Worm (Caenorhabditis elegans) whole organism, L3 larva: ENCODE data around the gene uev-2.

Source experiments
- R02D3.7 ChIP-seq: fragments of 150-350 bp; optimal IDR thresholded peaks from 2 replicates; lab custom pipeline; 2014; ENCODE audit warnings: missing biosample characterization, missing genetic modification characterization
- aly-2 ChIP-seq: fragments of 150-350 bp; optimal IDR thresholded peaks from 2 replicates; lab custom pipeline; 2014; ENCODE audit warnings: missing biosample characterization, missing genetic modification characterization
- ama-1 ChIP-seq: fragments of 150-350 bp; optimal IDR thresholded peaks from 2 replicates; lab custom pipeline; 2018
- ceh-28 ChIP-seq: fragments of 150-350 bp; optimal IDR thresholded peaks from 2 replicates; lab custom pipeline; 2014; ENCODE audit warnings: missing biosample characterization, missing genetic modification reagents, missing genetic modification characterization
- ceh-9 ChIP-seq: sonication (generic microtip); optimal IDR thresholded peaks from 2 replicates; lab custom pipeline; 2018; ENCODE audit warnings: missing biosample characterization, missing genetic modification characterization
- egl-27 ChIP-seq: sonication (generic microtip); optimal IDR thresholded peaks from 4 replicates; lab custom pipeline; 2017; ENCODE audit warnings: missing biosample characterization, missing genetic modification reagents, missing genetic modification characterization
- egl-5 ChIP-seq: fragments of 150-350 bp; optimal IDR thresholded peaks from 2 replicates; lab custom pipeline; 2017; ENCODE audit warnings: missing biosample characterization, missing genetic modification reagents, missing genetic modification characterization, inconsistent platforms
- elt-2 ChIP-seq: sonication (generic microtip); optimal IDR thresholded peaks from 2 replicates; lab custom pipeline; 2016; ENCODE audit warnings: missing genetic modification reagents, mild to moderate bottlenecking, missing genetic modification characterization, missing compliant biosample characterization
- elt-3 ChIP-seq, 3 experiments: fragments of 150-350 bp in 1 of 3; sonication (generic microtip) in 2 of 3; optimal IDR thresholded peaks; 2 replicates in 2 of 3; 4 replicates in 1 of 3; lab custom pipeline; 2014 to 2017; ENCODE audit warnings: missing biosample characterization in 3 of 3, missing genetic modification characterization in 3 of 3
- eor-1 ChIP-seq, 2 experiments: fragments of 150-350 bp; optimal IDR thresholded peaks; 2 replicates each; lab custom pipeline; 2014 to 2018; ENCODE audit warnings: missing biosample characterization in 2 of 2, missing genetic modification characterization in 2 of 2
- fkh-10 ChIP-seq: sonication (generic microtip); optimal IDR thresholded peaks from 2 replicates; lab custom pipeline; 2017; ENCODE audit warnings: missing biosample characterization, missing genetic modification reagents, missing genetic modification characterization
- fkh-2 ChIP-seq: fragments of 150-350 bp; optimal IDR thresholded peaks from 2 replicates; lab custom pipeline; 2014; ENCODE audit warnings: missing biosample characterization, missing genetic modification reagents, missing genetic modification characterization
- fos-1 ChIP-seq: fragments of 150-350 bp; optimal IDR thresholded peaks from 2 replicates; lab custom pipeline; 2014; ENCODE audit warnings: missing biosample characterization, missing genetic modification characterization
- hmg-11 ChIP-seq: sonication (generic microtip); optimal IDR thresholded peaks from 2 replicates; lab custom pipeline; 2016; ENCODE audit warnings: missing genetic modification characterization, missing compliant biosample characterization
- jun-1 ChIP-seq: fragments of 150-350 bp; optimal IDR thresholded peaks from 2 replicates; lab custom pipeline; 2014; ENCODE audit warnings: missing biosample characterization, missing genetic modification reagents, missing genetic modification characterization
- lin-15B ChIP-seq: fragments of 150-350 bp; optimal IDR thresholded peaks from 2 replicates; lab custom pipeline; 2014; ENCODE audit warnings: missing biosample characterization, missing genetic modification characterization
- lin-39 ChIP-seq: fragments of 150-350 bp; optimal IDR thresholded peaks from 2 replicates; lab custom pipeline; 2018; ENCODE audit warnings: missing biosample characterization, missing genetic modification reagents, missing genetic modification characterization
- lsy-12 ChIP-seq: sonication (generic microtip); optimal IDR thresholded peaks from 2 replicates; lab custom pipeline; 2016; ENCODE audit warnings: mild to moderate bottlenecking, missing genetic modification characterization, missing compliant biosample characterization
- mml-1 ChIP-seq: fragments of 150-350 bp; sonication (generic microtip); optimal IDR thresholded peaks from 3 replicates; lab custom pipeline; 2014; ENCODE audit warnings: missing biosample characterization, missing genetic modification characterization
- nfya-1 ChIP-seq: sonication (generic microtip); optimal IDR thresholded peaks from 2 replicates; lab custom pipeline; 2017; ENCODE audit warnings: missing genetic modification characterization, mild to moderate bottlenecking, missing compliant biosample characterization, antibody characterized with exemption, moderate library complexity; ENCODE audit not compliant: insufficient read depth
- nhr-12 ChIP-seq: fragments of 150-350 bp; optimal IDR thresholded peaks from 2 replicates; lab custom pipeline; 2014; ENCODE audit warnings: missing biosample characterization, missing genetic modification characterization
- nhr-23 ChIP-seq: fragments of 150-350 bp; optimal IDR thresholded peaks from 2 replicates; lab custom pipeline; 2014; ENCODE audit warnings: missing biosample characterization, missing genetic modification reagents, missing genetic modification characterization
- nhr-25 ChIP-seq: sonication (generic microtip); optimal IDR thresholded peaks from 2 replicates; lab custom pipeline; 2017; ENCODE audit warnings: missing biosample characterization, missing genetic modification characterization
- nhr-43 ChIP-seq: sonication (generic microtip); optimal IDR thresholded peaks from 2 replicates; lab custom pipeline; 2016; ENCODE audit warnings: mild to moderate bottlenecking, missing genetic modification characterization, missing compliant biosample characterization; ENCODE audit not compliant: poor library complexity, severe bottlenecking
- nhr-67 ChIP-seq: fragments of 150-350 bp; optimal IDR thresholded peaks from 2 replicates; lab custom pipeline; 2014; ENCODE audit warnings: missing biosample characterization, missing genetic modification characterization
- nhr-76 ChIP-seq: fragments of 150-350 bp; sonication (generic microtip); optimal IDR thresholded peaks from 5 replicates; lab custom pipeline; 2014; ENCODE audit warnings: missing biosample characterization, missing genetic modification characterization
- nhr-77 ChIP-seq: fragments of 150-350 bp; optimal IDR thresholded peaks from 2 replicates; lab custom pipeline; 2014; ENCODE audit warnings: missing biosample characterization, missing genetic modification characterization
- pqm-1 ChIP-seq: fragments of 150-350 bp; optimal IDR thresholded peaks from 2 replicates; lab custom pipeline; 2017; ENCODE audit warnings: missing biosample characterization, missing genetic modification characterization, inconsistent platforms
- skn-1 ChIP-seq: fragments of 150-350 bp; optimal IDR thresholded peaks from 2 replicates; lab custom pipeline; 2014; ENCODE audit warnings: missing biosample characterization, missing genetic modification characterization
- snpc-4 ChIP-seq: fragments of 150-350 bp; optimal IDR thresholded peaks from 2 replicates; lab custom pipeline; 2014; ENCODE audit warnings: missing biosample characterization, missing genetic modification characterization
- tbx-2 ChIP-seq: sonication (generic microtip); optimal IDR thresholded peaks from 2 replicates; lab custom pipeline; 2016; ENCODE audit warnings: mild to moderate bottlenecking, missing genetic modification characterization, missing compliant biosample characterization
- unc-39 ChIP-seq: sonication (generic microtip); optimal IDR thresholded peaks from 4 replicates; lab custom pipeline; 2017; ENCODE audit warnings: missing biosample characterization, missing genetic modification characterization
- zag-1 ChIP-seq: fragments of 150-350 bp; optimal IDR thresholded peaks from 2 replicates; lab custom pipeline; 2014; ENCODE audit warnings: missing biosample characterization, missing genetic modification characterization
- ztf-11 ChIP-seq: fragments of 150-350 bp; optimal IDR thresholded peaks from 2 replicates; lab custom pipeline; 2014; ENCODE audit warnings: missing biosample characterization, missing genetic modification characterization

Gene uev-2

DNA sequence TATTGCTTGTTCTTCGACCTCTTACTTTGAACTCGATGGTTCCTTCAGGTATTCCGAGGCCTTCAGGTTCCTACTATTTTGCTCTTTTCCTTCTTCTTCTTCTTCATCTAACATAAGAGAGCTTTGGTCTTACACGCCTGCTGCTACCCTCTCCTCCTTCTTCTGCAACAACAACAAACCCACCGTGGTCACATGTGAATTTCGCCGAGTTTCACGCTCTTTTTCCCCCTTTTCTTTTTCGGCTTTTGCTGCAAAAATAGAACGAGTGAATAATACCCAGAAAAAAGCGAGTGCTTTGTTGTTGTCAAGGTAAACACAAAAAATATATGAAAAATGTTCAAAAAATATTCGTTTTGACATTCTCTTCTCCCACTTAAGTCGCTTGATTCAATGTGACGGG lies 40.5 kb downstream of the uev-2 start:
- TF ChIP-seq ztf-11 (tag; lab: Kevin White, UChicago) (no peak), fkh-10 (GFP tag; lab: Kevin White, UChicago) (peak; percentile 26), nhr-77 (no peak), skn-1 (no peak), lsy-12 (no peak), aly-2 (tag; lab: Kevin White, UChicago) (no peak), egl-27 (tag; lab: Kevin White, UChicago) (no peak), pqm-1 (tag; lab: Kevin White, UChicago) (no peak), ceh-28 (tag; lab: Kevin White, UChicago) (no peak), hmg-11 (tag; lab: Kevin White, UChicago) (no peak), zag-1 (no peak), nhr-67 (no peak), nhr-25 (no peak), nfya-1 (tag; lab: Kevin White, UChicago) (peak; percentile 21), elt-3 (tag; optimal IDR thresholded peaks at IDR 0.05; lab: Kevin White, UChicago) (no peak), fkh-2 (tag; lab: Kevin White, UChicago) (no peak), fos-1 (tag; lab: Kevin White, UChicago) (no peak)
- TF ChIP-seq, all 47 proteins: peak for 2

DNA sequence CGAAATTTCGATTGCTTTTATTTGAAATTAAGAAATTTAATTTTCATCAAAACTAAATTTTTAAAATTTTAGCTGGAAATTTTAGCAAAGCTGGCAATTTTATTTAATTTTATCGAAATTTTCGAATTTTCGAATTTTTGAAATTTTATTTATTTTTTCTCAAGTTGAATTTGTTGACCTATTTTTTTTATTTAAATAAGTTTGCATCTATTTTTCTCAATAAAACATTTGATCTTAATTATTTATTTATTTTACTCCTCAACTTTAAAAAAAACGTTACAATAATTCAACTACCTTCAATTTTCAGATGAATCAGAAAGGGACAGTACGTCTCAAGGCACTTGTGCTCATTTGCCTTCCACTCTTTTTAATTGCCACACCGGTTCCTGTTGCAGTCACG lies 41.9 kb downstream of the uev-2 start, which contains the start of gene daf-4:
TSS of gene daf-4 (plus strand) at position 301 of the 400 bp plus-strand sequence.
- TF ChIP-seq nhr-76 (tag; lab: Kevin White, UChicago): no peak
- no peak for TF ChIP-seq R02D3.7 (tag; lab: Kevin White, UChicago)
- no peak for TF ChIP-seq tbx-2 (tag; lab: Kevin White, UChicago)
- TF ChIP-seq skn-1: no peak
- no peak for TF ChIP-seq fkh-10 (GFP tag; lab: Kevin White, UChicago)
- no peak for TF ChIP-seq pqm-1 (tag; lab: Kevin White, UChicago)
- no peak for TF ChIP-seq zag-1
- TF ChIP-seq ceh-9: no peak
- TF ChIP-seq egl-27 (tag; lab: Kevin White, UChicago): no peak
- no peak for TF ChIP-seq nhr-12 (tag; lab: Kevin White, UChicago)
- no peak for TF ChIP-seq ama-1 (lab: Kevin White, UChicago)
- no peak for TF ChIP-seq fos-1 (tag; lab: Kevin White, UChicago)
- TF ChIP-seq lin-15B (tag; lab: Kevin White, UChicago): no peak
- no peak for TF ChIP-seq jun-1 (tag; lab: Kevin White, UChicago)

DNA sequence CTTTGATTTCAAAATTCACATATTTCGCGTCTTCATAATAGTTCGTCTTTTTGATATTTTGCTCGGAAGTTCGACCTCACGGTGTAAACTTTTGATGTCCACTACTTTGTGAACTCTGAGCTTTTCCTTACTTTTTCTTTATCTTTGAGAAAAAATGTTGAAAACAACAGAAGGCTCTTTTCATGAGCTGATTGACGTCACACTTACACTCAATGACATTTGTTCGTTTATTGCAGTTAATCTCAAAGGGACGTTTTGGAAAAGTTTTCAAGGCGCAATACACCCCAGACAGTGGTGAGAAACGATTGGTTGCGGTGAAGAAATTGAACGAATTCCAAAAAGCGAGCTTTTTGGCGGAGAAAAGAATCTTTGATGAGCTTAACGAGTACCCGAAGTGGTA lies 46.3 kb downstream of the uev-2 start:
- TF ChIP-seq egl-5 (tag; lab: Kevin White, UChicago): no peak
- no peak for TF ChIP-seq mml-1 (tag; lab: Kevin White, UChicago)
- TF ChIP-seq eor-1 (tag; optimal IDR thresholded peaks at IDR 0.05; lab: Kevin White, UChicago): no peak
- TF ChIP-seq elt-2 (tag; lab: Kevin White, UChicago): no peak
- no peak for TF ChIP-seq nfya-1 (tag; lab: Kevin White, UChicago)
- TF ChIP-seq nhr-23: no peak
- no peak for TF ChIP-seq unc-39
- no peak for TF ChIP-seq nhr-76 (tag; lab: Kevin White, UChicago)

DNA sequence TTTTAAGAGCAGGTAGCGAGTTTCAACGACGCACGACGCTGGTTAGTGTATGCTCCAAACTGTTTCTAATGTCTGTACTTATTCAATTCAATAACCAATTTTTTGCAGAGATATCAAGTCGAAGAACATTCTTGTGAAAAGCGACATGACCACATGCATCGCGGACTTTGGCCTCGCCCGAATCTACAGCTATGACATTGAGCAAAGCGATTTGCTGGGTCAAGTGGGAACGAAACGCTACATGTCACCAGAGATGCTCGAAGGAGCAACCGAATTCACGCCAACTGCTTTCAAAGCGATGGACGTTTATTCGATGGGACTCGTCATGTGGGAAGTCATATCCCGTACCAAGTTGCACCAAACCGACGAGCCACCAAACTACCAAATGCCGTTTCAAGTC lies 47.4 kb downstream of the uev-2 start:
- no peak for TF ChIP-seq fkh-2 (tag; lab: Kevin White, UChicago)
- TF ChIP-seq lin-39: peak; percentile 23

DNA sequence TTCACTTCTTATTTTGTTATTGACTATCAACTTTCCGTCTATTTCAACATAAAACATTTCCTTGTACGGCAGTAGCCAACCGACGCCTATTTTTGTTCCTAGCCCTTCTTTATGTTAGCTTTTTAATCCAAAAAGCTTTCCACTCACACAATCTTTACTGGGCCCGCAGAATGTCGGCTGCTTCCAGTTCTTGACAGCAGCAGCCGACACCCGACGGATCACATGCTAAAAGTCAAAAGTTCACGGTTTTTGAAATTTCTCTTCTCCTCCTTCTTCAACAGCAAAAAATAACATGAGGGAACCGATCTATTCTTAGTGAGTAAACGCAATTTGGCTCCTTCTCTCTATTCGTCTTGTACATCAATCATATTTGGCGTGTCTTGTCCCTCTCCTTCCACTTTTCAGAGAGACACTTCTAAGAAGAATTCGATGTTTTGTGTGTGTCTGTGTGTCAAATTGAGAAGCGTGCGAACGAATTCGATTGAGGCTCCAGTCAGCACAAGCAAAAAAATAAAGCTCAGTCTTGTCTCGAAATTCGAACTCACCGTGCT lies 49.6 kb downstream of the uev-2 start:
- peak; percentile 41 for TF ChIP-seq lin-39
- TF ChIP-seq nfya-1 (tag; lab: Kevin White, UChicago): peak; percentile 35
- peak; percentile 94 for TF ChIP-seq snpc-4 (tag; lab: Kevin White, UChicago)
- peak; percentile 54 for TF ChIP-seq fkh-10 (GFP tag; lab: Kevin White, UChicago)
- no peak for TF ChIP-seq nhr-43 (tag; lab: Kevin White, UChicago)
- TF ChIP-seq unc-39: no peak
